Worm (Caenorhabditis elegans) whole organism, L4 larva: ENCODE measurements around the gene K10G9.2.

Source experiments
- lin-39 ChIP-seq: fragments of 150-350 bp; optimal IDR thresholded peaks from 2 replicates; lab custom pipeline; 2014; ENCODE audit warnings: missing biosample characterization, missing genetic modification reagents, missing genetic modification characterization
- mep-1 ChIP-seq: fragments of 150-350 bp; sonication (generic microtip); optimal IDR thresholded peaks from 3 replicates; lab custom pipeline; 2014; ENCODE audit warnings: missing biosample characterization, missing genetic modification characterization
- vab-7 ChIP-seq: fragments of 200-800 bp; sonication (Bioruptor generic); IDR thresholded peaks from 2 replicates; pipeline ENCODE4 v1.3.6; 2022; ENCODE audit warnings: missing genetic modification reagents, missing genetic modification characterization, missing compliant biosample characterization
- ztf-11 ChIP-seq: fragments of 150-350 bp; optimal IDR thresholded peaks from 2 replicates; lab custom pipeline; 2014; ENCODE audit warnings: missing biosample characterization, missing genetic modification characterization

DNA sequence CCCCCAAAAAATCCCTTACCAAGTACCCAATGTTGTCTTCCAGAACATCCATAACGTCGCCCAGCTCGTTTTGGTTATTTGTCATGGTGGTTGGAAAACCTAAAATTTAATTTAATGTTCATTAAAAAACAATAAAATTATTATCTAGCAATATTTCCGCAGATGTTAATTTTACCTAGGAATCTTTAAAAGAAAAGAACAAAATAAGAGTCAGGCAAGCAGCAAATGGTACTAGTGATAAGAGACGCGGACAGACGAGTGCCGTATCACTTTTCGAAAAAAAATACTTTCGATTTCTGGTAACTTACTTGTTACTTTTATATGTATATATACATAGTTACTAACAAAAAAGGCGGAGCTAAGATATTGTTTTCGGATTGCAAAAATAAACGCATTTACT is 25.3 kb downstream of the K10G9.2 start, which contains the start of gene T07A5.7:
- TF ChIP-seq ztf-11 (tag; lab: Kevin White, UChicago) (no peak), vab-7 (GFP tag; lab: Robert Waterston, UW) (no peak), mep-1 (no peak), lin-39 (tag; lab: Kevin White, UChicago) (no peak)
